Fruit fly (Drosophila melanogaster): Measurements from ENCODE around the gene CG1271.

Gene CG1271

DNA sequence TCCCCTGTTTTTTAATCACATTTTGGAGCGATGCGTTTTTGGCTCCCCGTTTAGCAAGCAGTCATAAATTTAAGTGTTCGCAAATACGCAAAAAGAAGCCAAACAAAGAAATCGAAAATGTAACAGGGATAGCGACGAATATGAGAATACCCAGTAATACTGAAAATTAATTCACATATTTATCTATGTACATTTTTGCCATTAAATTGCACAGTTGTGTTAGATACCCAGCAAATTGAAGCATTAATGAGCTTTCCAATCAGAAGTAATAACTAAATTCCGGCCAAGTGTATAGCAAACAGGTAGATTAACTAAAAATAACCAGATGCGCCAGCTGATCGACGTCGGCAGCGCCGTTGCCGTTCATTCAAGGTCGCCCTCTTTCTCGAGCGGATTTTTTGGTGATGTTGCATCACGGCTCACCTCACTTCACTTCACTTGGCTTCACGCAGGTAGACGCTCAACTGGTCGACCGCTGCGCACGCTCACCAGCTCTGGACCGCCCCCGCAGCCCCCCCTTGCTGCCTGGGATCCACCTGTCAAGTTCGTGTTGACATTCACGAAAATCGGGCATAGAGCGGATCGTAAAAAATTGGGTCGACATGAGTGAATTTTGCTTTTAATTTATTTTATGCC is 15.2 kb upstream of the CG1271 start (continued):
- no peak for TF ChIP-seq CG10366 (GFP tag; IDR thresholded peaks at IDR 0.05)
- TF ChIP-seq Nf-YB (GFP tag; optimal IDR thresholded peaks at IDR 0.05): no peak
- peak; percentile 41 for TF ChIP-seq Med (GFP tag)
- TF ChIP-seq CG4282 (GFP tag; optimal IDR thresholded peaks at IDR 0.05): no peak
- TF ChIP-seq unc-4 (GFP tag; IDR thresholded peaks at IDR 0.05; ENCODE audit: partially characterized antibody): no peak
- no peak for TF ChIP-seq CG12219 (GFP tag; optimal IDR thresholded peaks at IDR 0.05)
- no peak for TF ChIP-seq pum (GFP tag; optimal IDR thresholded peaks at IDR 0.05)
- TF ChIP-seq CG9215 (GFP tag; IDR thresholded peaks at IDR 0.05): no peak
- no peak for TF ChIP-seq fru (optimal IDR thresholded peaks at IDR 0.05)
- TF ChIP-seq en (GFP tag; optimal IDR thresholded peaks at IDR 0.05): no peak
- no peak for TF ChIP-seq CG4707 (GFP tag; optimal IDR thresholded peaks at IDR 0.05)
- no peak for TF ChIP-seq CG8924 (tag; optimal IDR thresholded peaks at IDR 0.05)
- TF ChIP-seq CG8478 (optimal IDR thresholded peaks at IDR 0.05): no peak
- no peak for TF ChIP-seq her (GFP tag; optimal IDR thresholded peaks at IDR 0.05)
- no peak for TF ChIP-seq CG31388 (GFP tag; optimal IDR thresholded peaks at IDR 0.05)
- TF ChIP-seq CG4730 (GFP tag; IDR thresholded peaks at IDR 0.05): no peak
- TF ChIP-seq crol (GFP tag; IDR thresholded peaks at IDR 0.05): peak; percentile 91
- TF ChIP-seq tin (GFP tag; optimal IDR thresholded peaks at IDR 0.05): no peak
- peak; percentile 3 for TF ChIP-seq grau (tag; optimal IDR thresholded peaks at IDR 0.05)
- no peak for TF ChIP-seq CG2116 (GFP tag; optimal IDR thresholded peaks at IDR 0.05)
- no peak for TF ChIP-seq CG12744 (GFP tag; optimal IDR thresholded peaks at IDR 0.05)
- no peak for TF ChIP-seq CG3838 (GFP tag; optimal IDR thresholded peaks at IDR 0.05)
- no peak for TF ChIP-seq CG11247 (GFP tag; IDR thresholded peaks at IDR 0.05)
- TF ChIP-seq h (optimal IDR thresholded peaks at IDR 0.05): no peak
- TF ChIP-seq lab (GFP tag; optimal IDR thresholded peaks at IDR 0.05): no peak
- no peak for TF ChIP-seq Hr39 (optimal IDR thresholded peaks at IDR 0.05)
- no peak for TF ChIP-seq ap (GFP tag; IDR thresholded peaks at IDR 0.05)
- TF ChIP-seq HLHmδ (GFP tag; optimal IDR thresholded peaks at IDR 0.05): no peak
- TF ChIP-seq crp (GFP tag; optimal IDR thresholded peaks at IDR 0.05): no peak
- TF ChIP-seq Ets97D (GFP tag; optimal IDR thresholded peaks at IDR 0.05): no peak
- TF ChIP-seq CG7745 (tag; optimal IDR thresholded peaks at IDR 0.05): no peak
- no peak for TF ChIP-seq tup (GFP tag; optimal IDR thresholded peaks at IDR 0.05)
- no peak for TF ChIP-seq Hsf (GFP tag; optimal IDR thresholded peaks at IDR 0.05)
- peak; percentile 11 for TF ChIP-seq abd-A (tag; optimal IDR thresholded peaks at IDR 0.05)
- TF ChIP-seq lola (GFP tag; optimal IDR thresholded peaks at IDR 0.05): no peak
- no peak for TF ChIP-seq slou (GFP tag; optimal IDR thresholded peaks at IDR 0.05)
- peak in 1 of 2 experiments; percentile 3 for TF ChIP-seq Trl (optimal IDR thresholded peaks at IDR 0.05)
- TF ChIP-seq Trl (GFP tag; optimal IDR thresholded peaks at IDR 0.05): no peak
- no peak for TF ChIP-seq gcm (GFP tag; optimal IDR thresholded peaks at IDR 0.05)
- TF ChIP-seq ara (GFP tag; IDR thresholded peaks at IDR 0.05): no peak
- TF ChIP-seq CG11695 (GFP tag; IDR thresholded peaks at IDR 0.05): 0 out of 3 replicates have a peak, but pooled peaks have one; percentile 34
- no peak for TF ChIP-seq CG13775 (GFP tag; optimal IDR thresholded peaks at IDR 0.05)
- TF ChIP-seq stc (GFP tag; IDR thresholded peaks at IDR 0.05): no peak
- no peak for TF ChIP-seq HHEX (GFP tag; optimal IDR thresholded peaks at IDR 0.05)
- TF ChIP-seq CG8089 (GFP tag; optimal IDR thresholded peaks at IDR 0.05): no peak
- TF ChIP-seq Oaz (GFP tag; IDR thresholded peaks at IDR 0.05): no peak
- no peak for TF ChIP-seq Mad (GFP tag; optimal IDR thresholded peaks at IDR 0.05)
- no peak for TF ChIP-seq toy (GFP tag; IDR thresholded peaks at IDR 0.05)
- 0 out of 3 replicates have a peak, but pooled peaks have one; percentile 18 for TF ChIP-seq sr (GFP tag; IDR thresholded peaks at IDR 0.05)
- no peak for TF ChIP-seq H2.0 (GFP tag; IDR thresholded peaks at IDR 0.05)
- TF ChIP-seq vfl (GFP tag; optimal IDR thresholded peaks at IDR 0.05): peak; percentile 13
- TF ChIP-seq nom (GFP tag; optimal IDR thresholded peaks at IDR 0.05): no peak
- TF ChIP-seq Gug (GFP tag; IDR thresholded peaks at IDR 0.05): no peak
